Fruit fly (Drosophila melanogaster) whole organism, embryonic: ENCODE data around the gene Atac2.

ENCODE experiments used
- ATbp ChIP-seq: fragments of 200-800 bp; sonication (Bioruptor generic); optimal IDR thresholded peaks from 2 replicates; lab custom pipeline; 2017; ENCODE audit warnings: missing biosample characterization, mild to moderate bottlenecking, missing genetic modification characterization, missing genetic modification reagents
- CG11247 ChIP-seq: fragments of 200-800 bp; sonication (Bioruptor generic); IDR thresholded peaks from 2 replicates; pipeline ENCODE4 v1.3.6; 2022; ENCODE audit warnings: missing biosample characterization, missing genetic modification characterization
- CG12744 ChIP-seq: fragments of 200-800 bp; sonication (Bioruptor generic); optimal IDR thresholded peaks from 2 replicates; lab custom pipeline; 2016; ENCODE audit warnings: missing biosample characterization, missing genetic modification characterization
- CG15011 ChIP-seq: fragments of 200-800 bp; sonication (Bioruptor generic); optimal IDR thresholded peaks from 3 replicates; lab custom pipeline; 2018; ENCODE audit warnings: missing biosample characterization, mild to moderate bottlenecking, missing genetic modification characterization
- CG17359 ChIP-seq: fragments of 200-800 bp; sonication (Bioruptor generic); optimal IDR thresholded peaks from 3 replicates; lab custom pipeline; 2018; ENCODE audit warnings: missing biosample characterization, mild to moderate bottlenecking, missing genetic modification characterization, moderate library complexity
- CG18619 ChIP-seq: fragments of 200-800 bp; sonication (Bioruptor generic); optimal IDR thresholded peaks from 3 replicates; lab custom pipeline; 2017; ENCODE audit warnings: missing biosample characterization, mild to moderate bottlenecking, missing genetic modification characterization
- CG18764 ChIP-seq: fragments of 200-800 bp; sonication (Bioruptor generic); optimal IDR thresholded peaks from 3 replicates; lab custom pipeline; 2016; ENCODE audit warnings: missing biosample characterization, missing genetic modification characterization
- CG3281 ChIP-seq: fragments of 200-800 bp; sonication (Bioruptor generic); optimal IDR thresholded peaks from 3 replicates; lab custom pipeline; 2017; ENCODE audit warnings: missing biosample characterization, mild to moderate bottlenecking, missing genetic modification characterization
- CG6272 ChIP-seq: fragments of 200-800 bp; sonication (Bioruptor generic); IDR thresholded peaks from 2 replicates; pipeline ENCODE4 v1.3.6; 2022; ENCODE audit warnings: missing biosample characterization, missing genetic modification characterization
- CG6813 ChIP-seq: fragments of 200-800 bp; sonication (Bioruptor generic); optimal IDR thresholded peaks from 2 replicates; lab custom pipeline; 2017; ENCODE audit warnings: missing biosample characterization, missing genetic modification characterization, mild to moderate bottlenecking, moderate library complexity, missing genetic modification reagents
- CG8089 ChIP-seq: fragments of 200-800 bp; sonication (Bioruptor generic); optimal IDR thresholded peaks from 3 replicates; lab custom pipeline; 2016; ENCODE audit warnings: missing biosample characterization, missing genetic modification characterization
- CG9932 ChIP-seq: fragments of 200-800 bp; sonication (Bioruptor generic); IDR thresholded peaks from 2 replicates; pipeline ENCODE4 v1.3.6; 2022; ENCODE audit warnings: missing biosample characterization, missing genetic modification characterization
- CoRest ChIP-seq: fragments of 200-800 bp; sonication (Bioruptor generic); optimal IDR thresholded peaks from 3 replicates; lab custom pipeline; 2018; ENCODE audit warnings: missing biosample characterization, mild to moderate bottlenecking, missing genetic modification characterization, moderate library complexity
- D19B ChIP-seq: fragments of 200-800 bp; sonication (Bioruptor generic); optimal IDR thresholded peaks from 2 replicates; lab custom pipeline; 2017; ENCODE audit warnings: missing biosample characterization, mild to moderate bottlenecking, missing genetic modification characterization
- Dad ChIP-seq: fragments of 200-800 bp; sonication (Bioruptor generic); optimal IDR thresholded peaks from 3 replicates; lab custom pipeline; 2016; ENCODE audit warnings: missing biosample characterization, missing genetic modification characterization
- Dip2 ChIP-seq: fragments of 200-800 bp; sonication (Bioruptor generic); IDR thresholded peaks from 2 replicates; pipeline ENCODE4 v1.3.6; 2022; ENCODE audit warnings: missing biosample characterization, missing genetic modification characterization
- Dip3 ChIP-seq: fragments of 200-800 bp; sonication (Bioruptor generic); optimal IDR thresholded peaks from 3 replicates; lab custom pipeline; 2016; ENCODE audit warnings: missing biosample characterization, missing genetic modification characterization
- Dref ChIP-seq: fragments of 200-800 bp; sonication (Bioruptor generic); IDR thresholded peaks from 2 replicates; pipeline ENCODE4 v1.3.6; 2022; ENCODE audit warnings: missing biosample characterization, missing genetic modification characterization
- E2f2 ChIP-seq: fragments of 200-800 bp; sonication (Bioruptor generic); IDR thresholded peaks from 2 replicates; pipeline ENCODE4 v1.3.6; 2022; ENCODE audit warnings: missing biosample characterization, missing genetic modification characterization
- HHEX ChIP-seq: fragments of 200-800 bp; sonication (Bioruptor generic); optimal IDR thresholded peaks from 3 replicates; lab custom pipeline; 2017; ENCODE audit warnings: missing biosample characterization, mild to moderate bottlenecking, missing genetic modification characterization, missing genetic modification reagents
- Hr51 ChIP-seq, 2 experiments: fragments of 200-800 bp; sonication (Bioruptor generic); optimal IDR thresholded peaks; 2 replicates in 1 of 2; 3 replicates in 1 of 2; lab custom pipeline; 2016 to 2018; ENCODE audit warnings: missing biosample characterization in 2 of 2, missing genetic modification characterization in 2 of 2, mild to moderate bottlenecking in 1 of 2, moderate library complexity in 1 of 2
- MBD-R2 ChIP-seq: fragments of 200-800 bp; sonication (Bioruptor generic); IDR thresholded peaks from 2 replicates; pipeline ENCODE4 v1.3.6; 2022; ENCODE audit warnings: missing biosample characterization, missing genetic modification characterization
- MTF-1 ChIP-seq: fragments of 200-800 bp; sonication (Bioruptor generic); optimal IDR thresholded peaks from 2 replicates; lab custom pipeline; 2018; ENCODE audit warnings: missing biosample characterization, mild to moderate bottlenecking, missing genetic modification characterization, borderline replicate concordance
- Myb ChIP-seq: fragments of 200-800 bp; sonication (Bioruptor generic); optimal IDR thresholded peaks from 2 replicates; lab custom pipeline; 2016; ENCODE audit warnings: missing biosample characterization, missing genetic modification characterization
- Sox102F ChIP-seq: fragments of 200-800 bp; sonication (Bioruptor generic); optimal IDR thresholded peaks from 2 replicates; lab custom pipeline; 2018; ENCODE audit warnings: missing biosample characterization, mild to moderate bottlenecking, missing genetic modification characterization, moderate library complexity
- Ssrp ChIP-seq: fragments of 200-800 bp; sonication (Bioruptor generic); optimal IDR thresholded peaks from 2 replicates; lab custom pipeline; 2018; ENCODE audit warnings: missing biosample characterization, mild to moderate bottlenecking, missing genetic modification characterization, moderate library complexity
- Xbp1 ChIP-seq: fragments of 200-800 bp; sonication (Bioruptor generic); optimal IDR thresholded peaks from 3 replicates; lab custom pipeline; 2016; ENCODE audit warnings: missing biosample characterization, mild to moderate bottlenecking, missing genetic modification characterization
- aop ChIP-seq: fragments of 200-800 bp; sonication (Bioruptor generic); IDR thresholded peaks from 2 replicates; pipeline ENCODE4 v1.3.6; 2022; ENCODE audit warnings: missing biosample characterization, missing genetic modification characterization
- bcd ChIP-seq: fragments of 200-800 bp; sonication (Bioruptor generic); optimal IDR thresholded peaks from 2 replicates; lab custom pipeline; 2017; ENCODE audit warnings: missing biosample characterization, mild to moderate bottlenecking, missing genetic modification characterization
- caup ChIP-seq: fragments of 200-800 bp; sonication (Bioruptor generic); optimal IDR thresholded peaks from 3 replicates; lab custom pipeline; 2017; ENCODE audit warnings: missing biosample characterization, mild to moderate bottlenecking, missing genetic modification characterization, moderate library complexity; ENCODE audit not compliant: severe bottlenecking
- chif ChIP-seq, 2 experiments: fragments of 200-800 bp; sonication (Bioruptor generic); optimal IDR thresholded peaks; 3 replicates each; lab custom pipeline; 2016; ENCODE audit warnings: missing biosample characterization in 2 of 2, missing genetic modification characterization in 2 of 2
- disco-r ChIP-seq: fragments of 200-800 bp; sonication (Bioruptor generic); optimal IDR thresholded peaks from 2 replicates; lab custom pipeline; 2016; ENCODE audit warnings: missing biosample characterization, missing genetic modification characterization
- fd3F ChIP-seq: fragments of 200-800 bp; sonication (Bioruptor generic); optimal IDR thresholded peaks from 2 replicates; lab custom pipeline; 2018; ENCODE audit warnings: missing biosample characterization, mild to moderate bottlenecking, missing genetic modification characterization, moderate library complexity
- gce ChIP-seq: fragments of 200-800 bp; sonication (Bioruptor generic); IDR thresholded peaks from 3 replicates; pipeline ENCODE4 v1.3.6; 2022; ENCODE audit warnings: missing biosample characterization, missing genetic modification characterization
- gro ChIP-seq: fragments of 200-800 bp; sonication (Bioruptor generic); optimal IDR thresholded peaks from 2 replicates; lab custom pipeline; 2016; ENCODE audit warnings: missing biosample characterization, missing genetic modification characterization
- hbn ChIP-seq: fragments of 200-800 bp; sonication (Bioruptor generic); IDR thresholded peaks from 2 replicates; pipeline ENCODE4 v1.3.6; 2022; ENCODE audit warnings: missing biosample characterization, missing genetic modification characterization; ENCODE audit not compliant: partially characterized antibody
- lilli ChIP-seq: fragments of 200-800 bp; sonication (Bioruptor generic); optimal IDR thresholded peaks from 3 replicates; lab custom pipeline; 2016; ENCODE audit warnings: missing biosample characterization, missing genetic modification characterization
- mam ChIP-seq: fragments of 200-800 bp; sonication (Bioruptor generic); optimal IDR thresholded peaks from 3 replicates; lab custom pipeline; 2016; ENCODE audit warnings: missing biosample characterization, missing genetic modification characterization
- pb ChIP-seq: fragments of 200-800 bp; sonication (Bioruptor generic); optimal IDR thresholded peaks from 3 replicates; lab custom pipeline; 2016; ENCODE audit warnings: missing biosample characterization, missing genetic modification characterization
- row ChIP-seq: fragments of 200-800 bp; sonication (Bioruptor generic); IDR thresholded peaks from 3 replicates; pipeline ENCODE4 v1.3.6; 2022; ENCODE audit warnings: missing biosample characterization, missing genetic modification characterization
- sens ChIP-seq: fragments of 200-800 bp; sonication (Bioruptor generic); peaks from one replicate; lab custom pipeline; 2016; ENCODE audit warnings: missing biosample characterization, missing genetic modification characterization
- sens-2 ChIP-seq: fragments of 200-800 bp; sonication (Bioruptor generic); IDR thresholded peaks from 2 replicates; pipeline ENCODE4 v1.3.6; 2022; ENCODE audit warnings: missing biosample characterization, missing genetic modification characterization
- sob ChIP-seq: fragments of 200-800 bp; sonication (Bioruptor generic); IDR thresholded peaks from 2 replicates; pipeline ENCODE4 v1.3.6; 2022; ENCODE audit warnings: missing biosample characterization, missing genetic modification characterization
- stwl ChIP-seq: fragments of 200-800 bp; sonication (Bioruptor generic); optimal IDR thresholded peaks from 3 replicates; lab custom pipeline; 2018; ENCODE audit warnings: missing biosample characterization, mild to moderate bottlenecking, missing genetic modification characterization, moderate library complexity
- unpg ChIP-seq: fragments of 200-800 bp; sonication (Bioruptor generic); optimal IDR thresholded peaks from 3 replicates; lab custom pipeline; 2018; ENCODE audit warnings: missing biosample characterization, mild to moderate bottlenecking, missing genetic modification characterization, moderate library complexity
- wek ChIP-seq: fragments of 200-800 bp; sonication (Bioruptor generic); optimal IDR thresholded peaks from 3 replicates; lab custom pipeline; 2018; ENCODE audit warnings: missing biosample characterization, mild to moderate bottlenecking, missing genetic modification characterization, moderate library complexity
- zfh1 ChIP-seq: fragments of 200-800 bp; sonication (Bioruptor generic); IDR thresholded peaks from 3 replicates; pipeline ENCODE4 v1.3.6; 2022; ENCODE audit warnings: missing biosample characterization, missing genetic modification characterization

Gene Atac2

DNA sequence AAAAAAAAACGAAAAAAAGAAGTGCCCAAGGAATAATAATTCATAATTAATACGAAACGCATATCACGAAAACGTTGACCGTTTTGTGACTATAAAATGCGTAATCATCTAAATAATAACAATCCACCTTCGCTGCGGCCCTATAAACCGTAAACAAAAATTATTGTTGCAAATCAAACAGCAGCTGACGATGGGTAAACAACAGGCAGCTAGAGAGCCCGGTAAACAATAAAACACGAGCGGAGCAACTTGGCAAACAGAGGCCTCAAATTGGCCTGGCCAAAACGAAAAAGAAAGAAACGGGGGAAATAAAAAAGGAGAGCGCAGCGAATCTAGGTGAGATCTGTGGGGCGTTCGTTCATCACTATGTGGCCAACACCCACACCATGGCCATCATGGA, 44.5 kb downstream of the Atac2 start (continued):
- TF ChIP-seq CG11247 (0 out of 2 replicates have a peak, but pooled peaks have one; percentile 9), CG8089 (peak; percentile 20), aop (no peak), gce (GFP tag; lab: Robert Waterston, UW) (peak; percentile 15; the same call in 1 of the 3 replicates), sens (GFP tag; lab: Kevin White, UChicago) (peak; percentile 82), caup (GFP tag; lab: Kevin White, UChicago) (peak; percentile 69), fd3F (peak; percentile 38), CG6272 (GFP tag; lab: Robert Waterston, UW) (no peak), CoRest (tag; lab: Kevin White, UChicago) (peak; percentile 9), Sox102F (GFP tag; lab: Kevin White, UChicago) (peak; percentile 37), CG12744 (GFP tag; lab: Kevin White, UChicago) (peak; percentile 39), mam (GFP tag; lab: Kevin White, UChicago) (peak; percentile 29), D19B (peak; percentile 26), disco-r (GFP tag; lab: Kevin White, UChicago) (peak; percentile 54), Dip2 (GFP tag; lab: Robert Waterston, UW) (no peak), bcd (GFP tag; lab: Kevin White, UChicago) (peak; percentile 11), MBD-R2 (GFP tag; lab: Robert Waterston, UW) (0 out of 2 replicates have a peak, but pooled peaks have one; percentile 23), Myb (peak; percentile 29), E2f2 (GFP tag; lab: Robert Waterston, UW) (peak; percentile 34; the same call in 1 of the 2 replicates), hbn (GFP tag; lab: Robert Waterston, UW) (no peak), Xbp1 (GFP tag; lab: Kevin White, UChicago) (no peak), CG15011 (peak; percentile 4), sens-2 (GFP tag; lab: Robert Waterston, UW) (no peak), stwl (tag; lab: Kevin White, UChicago) (no peak), ATbp (GFP tag; lab: Kevin White, UChicago) (peak; percentile 42), Hr51 (GFP tag; optimal IDR thresholded peaks at IDR 0.05; lab: Kevin White, UChicago) (peak in 1 of 2 experiments; percentile 30), gro (GFP tag; lab: Kevin White, UChicago) (peak; percentile 60), sob (GFP tag; lab: Robert Waterston, UW) (peak; percentile 70; the same call in 1 of the 2 replicates), CG18764 (GFP tag; lab: Kevin White, UChicago) (peak; percentile 11), Dad (GFP tag; lab: Kevin White, UChicago) (peak; percentile 44), CG3281 (peak; percentile 62), row (GFP tag; lab: Robert Waterston, UW) (no peak), HHEX (peak; percentile 1), lilli (GFP tag; lab: Kevin White, UChicago) (peak; percentile 29), CG17359 (tag; lab: Kevin White, UChicago) (peak; percentile 32), CG9932 (GFP tag; lab: Robert Waterston, UW) (peak; percentile 47), wek (GFP tag; lab: Kevin White, UChicago) (peak; percentile 51), chif (GFP tag; optimal IDR thresholded peaks at IDR 0.05; lab: Kevin White, UChicago) (peak in 1 of 2 experiments; percentile 30), CG18619 (GFP tag; lab: Kevin White, UChicago) (peak; percentile 64), MTF-1 (GFP tag; lab: Kevin White, UChicago) (peak; percentile 35), Ssrp (tag; lab: Kevin White, UChicago) (no peak), Dip3 (GFP tag; lab: Kevin White, UChicago) (peak; percentile 41), CG6813 (GFP tag; lab: Kevin White, UChicago) (peak; percentile 59), zfh1 (GFP tag; lab: Robert Waterston, UW) (no peak), pb (GFP tag; lab: Kevin White, UChicago) (no peak), unpg (GFP tag; lab: Kevin White, UChicago) (peak; percentile 59), Dref (GFP tag; lab: Robert Waterston, UW) (no peak)
